Fruit fly (Drosophila melanogaster) whole organism, embryonic: ENCODE data around the gene Osi17.
A peak's percentile ranks its signal among the peaks of the same experiment; 100 is the strongest.

Experiments
- Abd-B ChIP-seq: fragments of 200-800 bp; sonication (Bioruptor generic); optimal IDR thresholded peaks from 2 replicates; lab custom pipeline; 2018; ENCODE audit warnings: missing biosample characterization, mild to moderate bottlenecking, missing genetic modification characterization, moderate library complexity
- Antp ChIP-seq: fragments of 200-800 bp; sonication (Bioruptor generic); optimal IDR thresholded peaks from 3 replicates; lab custom pipeline; 2016; ENCODE audit warnings: missing biosample characterization, missing genetic modification characterization
- Asciz ChIP-seq: fragments of 200-800 bp; sonication (Bioruptor generic); optimal IDR thresholded peaks from 2 replicates; lab custom pipeline; 2017; ENCODE audit warnings: missing biosample characterization, mild to moderate bottlenecking, missing genetic modification characterization, missing genetic modification reagents
- C15 ChIP-seq: fragments of 200-800 bp; sonication (Bioruptor generic); IDR thresholded peaks from 3 replicates; pipeline ENCODE4 v1.3.6; 2022; ENCODE audit warnings: missing biosample characterization, missing genetic modification characterization
- CG10321 ChIP-seq: fragments of 200-800 bp; sonication (Bioruptor generic); IDR thresholded peaks from 2 replicates; pipeline ENCODE4 v1.3.6; 2022; ENCODE audit warnings: missing biosample characterization, missing genetic modification characterization
- CG11085 ChIP-seq: fragments of 200-800 bp; sonication (Bioruptor generic); IDR thresholded peaks from 2 replicates; pipeline ENCODE4 v1.3.6; 2022; ENCODE audit warnings: missing biosample characterization, missing genetic modification characterization
- CG11456 ChIP-seq: fragments of 200-800 bp; sonication (Bioruptor generic); IDR thresholded peaks from 3 replicates; pipeline ENCODE4 v1.3.6; 2022; ENCODE audit warnings: missing biosample characterization, missing genetic modification characterization
- CG11696 ChIP-seq: fragments of 200-800 bp; sonication (Bioruptor generic); IDR thresholded peaks from 2 replicates; pipeline ENCODE4 v1.3.6; 2022; ENCODE audit warnings: missing biosample characterization, missing genetic modification characterization
- CG13123 ChIP-seq: fragments of 200-800 bp; sonication (Bioruptor generic); optimal IDR thresholded peaks from 2 replicates; lab custom pipeline; 2016; ENCODE audit warnings: missing biosample characterization, missing genetic modification characterization
- CG15269 ChIP-seq: fragments of 200-800 bp; sonication (Bioruptor generic); optimal IDR thresholded peaks from 2 replicates; lab custom pipeline; 2018; ENCODE audit warnings: missing biosample characterization, mild to moderate bottlenecking, missing genetic modification characterization, moderate library complexity
- CG1602 ChIP-seq: fragments of 200-800 bp; sonication (Bioruptor generic); optimal IDR thresholded peaks from 3 replicates; lab custom pipeline; 2016; ENCODE audit warnings: missing biosample characterization, missing genetic modification characterization
- CG16813 ChIP-seq: fragments of 200-800 bp; sonication (Bioruptor generic); IDR thresholded peaks from 3 replicates; pipeline ENCODE4 v1.3.6; 2022; ENCODE audit warnings: missing biosample characterization, missing genetic modification characterization; ENCODE audit not compliant: partially characterized antibody
- CG16863 ChIP-seq: fragments of 200-800 bp; sonication (Bioruptor generic); optimal IDR thresholded peaks from 3 replicates; lab custom pipeline; 2016; ENCODE audit warnings: missing biosample characterization, missing genetic modification characterization
- CG2199 ChIP-seq: fragments of 200-800 bp; sonication (Bioruptor generic); IDR thresholded peaks from 3 replicates; pipeline ENCODE4 v1.3.6; 2022; ENCODE audit warnings: missing biosample characterization, missing genetic modification characterization
- CG31365 ChIP-seq: fragments of 200-800 bp; sonication (Bioruptor generic); optimal IDR thresholded peaks from 2 replicates; lab custom pipeline; 2018; ENCODE audit warnings: missing biosample characterization, mild to moderate bottlenecking, missing genetic modification characterization
- CG42726 ChIP-seq: fragments of 200-800 bp; sonication (Bioruptor generic); IDR thresholded peaks from 2 replicates; pipeline ENCODE4 v1.3.6; 2022; ENCODE audit warnings: missing biosample characterization, missing genetic modification characterization; ENCODE audit not compliant: partially characterized antibody
- CG4328 ChIP-seq: fragments of 200-800 bp; sonication (Bioruptor generic); optimal IDR thresholded peaks from 3 replicates; lab custom pipeline; 2017; ENCODE audit warnings: missing biosample characterization, missing genetic modification reagents, missing genetic modification characterization
- CG4404 ChIP-seq: fragments of 200-800 bp; sonication (Bioruptor generic); IDR thresholded peaks from 2 replicates; pipeline ENCODE4 v1.3.6; 2022; ENCODE audit warnings: missing biosample characterization, missing genetic modification characterization
- CG4617 ChIP-seq: fragments of 200-800 bp; sonication (Bioruptor generic); optimal IDR thresholded peaks from 3 replicates; lab custom pipeline; 2016; ENCODE audit warnings: missing biosample characterization, missing genetic modification characterization, borderline replicate concordance
- CG4854 ChIP-seq: fragments of 200-800 bp; sonication (Bioruptor generic); optimal IDR thresholded peaks from 2 replicates; lab custom pipeline; 2016; ENCODE audit warnings: missing biosample characterization, missing genetic modification characterization, inconsistent platforms
- CG5245 ChIP-seq: fragments of 200-800 bp; sonication (Bioruptor generic); optimal IDR thresholded peaks from 3 replicates; lab custom pipeline; 2016; ENCODE audit warnings: missing biosample characterization, missing genetic modification characterization
- CG9797 ChIP-seq: fragments of 200-800 bp; sonication (Bioruptor generic); optimal IDR thresholded peaks from 3 replicates; lab custom pipeline; 2018; ENCODE audit warnings: missing biosample characterization, mild to moderate bottlenecking, missing genetic modification characterization
- CHES-1-like ChIP-seq: fragments of 200-800 bp; sonication (Bioruptor generic); optimal IDR thresholded peaks from 2 replicates; lab custom pipeline; 2016; ENCODE audit warnings: missing biosample characterization, missing genetic modification characterization
- D19A ChIP-seq: fragments of 200-800 bp; optimal IDR thresholded peaks from 3 replicates; lab custom pipeline; 2019; ENCODE audit warnings: missing biosample characterization, mild to moderate bottlenecking, missing genetic modification characterization, moderate library complexity
- Dek ChIP-seq: fragments of 200-800 bp; sonication (Bioruptor generic); optimal IDR thresholded peaks from 3 replicates; lab custom pipeline; 2019; ENCODE audit warnings: missing biosample characterization, mild to moderate bottlenecking, missing genetic modification characterization, moderate library complexity
- Drgx ChIP-seq: fragments of 200-800 bp; sonication (Bioruptor generic); IDR thresholded peaks from 2 replicates; pipeline ENCODE4 v1.3.6; 2022; ENCODE audit warnings: missing biosample characterization, missing genetic modification characterization
- GATAe ChIP-seq: fragments of 200-800 bp; sonication (Bioruptor generic); conservative IDR thresholded peaks from 2 replicates; pipeline ENCODE4 v1.3.6; 2022; ENCODE audit warnings: missing biosample characterization, missing genetic modification characterization
- HHEX ChIP-seq: fragments of 200-800 bp; sonication (Bioruptor generic); optimal IDR thresholded peaks from 3 replicates; lab custom pipeline; 2017; ENCODE audit warnings: missing biosample characterization, mild to moderate bottlenecking, missing genetic modification characterization, missing genetic modification reagents
- HmgZ ChIP-seq: fragments of 200-800 bp; sonication (Bioruptor generic); optimal IDR thresholded peaks from 2 replicates; lab custom pipeline; 2018; ENCODE audit warnings: missing biosample characterization, mild to moderate bottlenecking, missing genetic modification characterization
- Hr3 ChIP-seq: fragments of 200-800 bp; sonication (Bioruptor generic); optimal IDR thresholded peaks from 3 replicates; lab custom pipeline; 2016; ENCODE audit warnings: missing biosample characterization, missing genetic modification characterization
- NK7.1 ChIP-seq: fragments of 200-800 bp; sonication (Bioruptor generic); optimal IDR thresholded peaks from 3 replicates; lab custom pipeline; 2016; ENCODE audit warnings: missing biosample characterization, missing genetic modification characterization
- Neu2 ChIP-seq: fragments of 200-800 bp; sonication (Bioruptor generic); optimal IDR thresholded peaks from 3 replicates; lab custom pipeline; 2016; ENCODE audit warnings: missing biosample characterization, missing genetic modification characterization, borderline replicate concordance
- Oaz ChIP-seq: fragments of 200-800 bp; sonication (Bioruptor generic); IDR thresholded peaks from 2 replicates; pipeline ENCODE4 v1.3.6; 2022; ENCODE audit warnings: missing biosample characterization, missing genetic modification characterization
- Oli ChIP-seq: fragments of 200-800 bp; sonication (Bioruptor generic); optimal IDR thresholded peaks from 2 replicates; lab custom pipeline; 2018; ENCODE audit warnings: missing biosample characterization, mild to moderate bottlenecking, missing genetic modification characterization, moderate library complexity
- Poxn ChIP-seq: fragments of 200-800 bp; sonication (Bioruptor generic); IDR thresholded peaks from 2 replicates; pipeline ENCODE4 v1.3.6; 2022; ENCODE audit warnings: missing biosample characterization, missing genetic modification characterization
- Six4 ChIP-seq: fragments of 200-800 bp; sonication (Bioruptor generic); optimal IDR thresholded peaks from 2 replicates; lab custom pipeline; 2016; ENCODE audit warnings: missing biosample characterization, missing genetic modification characterization
- br ChIP-seq: fragments of >200 bp; optimal IDR thresholded peaks from 2 replicates; lab custom pipeline; 2017
- danr ChIP-seq: fragments of 200-800 bp; sonication (Bioruptor generic); IDR thresholded peaks from 2 replicates; pipeline ENCODE4 v1.3.6; 2022; ENCODE audit warnings: missing biosample characterization, missing genetic modification characterization
- dysf ChIP-seq: fragments of 200-800 bp; sonication (Bioruptor generic); IDR thresholded peaks from 3 replicates; pipeline ENCODE4 v1.3.6; 2022; ENCODE audit warnings: missing biosample characterization, missing genetic modification characterization
- fd64A ChIP-seq: fragments of 200-800 bp; sonication (Bioruptor generic); optimal IDR thresholded peaks from 3 replicates; lab custom pipeline; 2018; ENCODE audit warnings: missing biosample characterization, mild to moderate bottlenecking, missing genetic modification characterization
- fu2 ChIP-seq: fragments of 200-800 bp; sonication (Bioruptor generic); optimal IDR thresholded peaks from 2 replicates; lab custom pipeline; 2016; ENCODE audit warnings: missing biosample characterization, missing genetic modification characterization
- gem ChIP-seq: fragments of 200-800 bp; sonication (Bioruptor generic); optimal IDR thresholded peaks from 2 replicates; lab custom pipeline; 2019; ENCODE audit warnings: missing biosample characterization, mild to moderate bottlenecking, missing genetic modification characterization, moderate library complexity
- ham ChIP-seq: fragments of 200-800 bp; sonication (Bioruptor generic); IDR thresholded peaks from 2 replicates; pipeline ENCODE4 v1.3.6; 2022; ENCODE audit warnings: missing biosample characterization, missing genetic modification characterization
- lilli ChIP-seq: fragments of 200-800 bp; sonication (Bioruptor generic); optimal IDR thresholded peaks from 3 replicates; lab custom pipeline; 2016; ENCODE audit warnings: missing biosample characterization, missing genetic modification characterization
- maf-S ChIP-seq: fragments of 200-800 bp; sonication (Bioruptor generic); optimal IDR thresholded peaks from 2 replicates; lab custom pipeline; 2016; ENCODE audit warnings: missing biosample characterization, missing genetic modification characterization
- mld ChIP-seq: fragments of 200-800 bp; sonication (Bioruptor generic); IDR thresholded peaks from 3 replicates; pipeline ENCODE4 v1.3.6; 2022; ENCODE audit warnings: missing biosample characterization, missing genetic modification characterization; ENCODE audit not compliant: partially characterized antibody
- peb ChIP-seq: fragments of 200-800 bp; sonication (Bioruptor generic); IDR thresholded peaks from 2 replicates; pipeline ENCODE4 v1.3.6; 2022; ENCODE audit warnings: missing biosample characterization, missing genetic modification characterization
- row ChIP-seq: fragments of 200-800 bp; sonication (Bioruptor generic); IDR thresholded peaks from 3 replicates; pipeline ENCODE4 v1.3.6; 2022; ENCODE audit warnings: missing biosample characterization, missing genetic modification characterization
- scrt ChIP-seq: fragments of 200-800 bp; sonication (Bioruptor generic); optimal IDR thresholded peaks from 2 replicates; lab custom pipeline; 2018; ENCODE audit warnings: missing biosample characterization, mild to moderate bottlenecking, missing genetic modification characterization, moderate library complexity
- sna ChIP-seq: fragments of 200-800 bp; sonication (Bioruptor generic); IDR thresholded peaks from 2 replicates; pipeline ENCODE4 v1.3.6; 2022; ENCODE audit warnings: missing biosample characterization, missing genetic modification characterization; ENCODE audit not compliant: partially characterized antibody
- tgo ChIP-seq: fragments of 200-800 bp; sonication (Bioruptor generic); IDR thresholded peaks from 3 replicates; pipeline ENCODE4 v1.3.6; 2022; ENCODE audit warnings: missing biosample characterization, missing genetic modification characterization
- tio ChIP-seq: fragments of 200-800 bp; sonication (Bioruptor generic); optimal IDR thresholded peaks from 2 replicates; lab custom pipeline; 2017; ENCODE audit warnings: missing biosample characterization, missing genetic modification characterization, inconsistent platforms

Osi17 gene

dm6 chr3R:6368100-6368499 lies 56.5 kb downstream of the Osi17 start, which contains the start of gene CG42724 (continued):
- TF ChIP-seq dysf (GFP tag; lab: Robert Waterston, UW), result peak; percentile 52; the same call in 2 of the 3 replicates
- TF ChIP-seq C15 (GFP tag; lab: Robert Waterston, UW), result 0 out of 3 replicates have a peak, but pooled peaks have one; percentile 9
- no peak for TF ChIP-seq CG5245 (GFP tag; lab: Kevin White, UChicago)
- TF ChIP-seq CG4617 (GFP tag; lab: Kevin White, UChicago), result peak; percentile 89
- no peak for TF ChIP-seq Poxn (GFP tag; lab: Robert Waterston, UW)
- no peak for TF ChIP-seq Oli (tag; lab: Kevin White, UChicago)
- no peak for TF ChIP-seq Drgx (GFP tag; lab: Robert Waterston, UW)
- TF ChIP-seq Asciz, result no peak
- TF ChIP-seq Dek (tag; lab: Kevin White, UChicago), result no peak
- peak; percentile 58 for TF ChIP-seq CG9797
- TF ChIP-seq CG1602, result peak; percentile 54
- no peak for TF ChIP-seq HHEX
- peak; percentile 78 for TF ChIP-seq fu2
- TF ChIP-seq row, result peak; percentile 89
- TF ChIP-seq ham (GFP tag; lab: Robert Waterston, UW), result no peak
- TF ChIP-seq Abd-B (GFP tag; lab: Kevin White, UChicago), result no peak
- TF ChIP-seq CG42726 (GFP tag; lab: Robert Waterston, UW), result no peak
- no peak for TF ChIP-seq CG11085
- peak; percentile 72 for TF ChIP-seq CG11456
- no peak for TF ChIP-seq CG10321
- peak; percentile 50 for TF ChIP-seq CG4854 (GFP tag; lab: Kevin White, UChicago)
- peak; percentile 78 for TF ChIP-seq Antp
- TF ChIP-seq gem (tag; lab: Kevin White, UChicago), result no peak
- TF ChIP-seq maf-S, result peak; percentile 65
- no peak for TF ChIP-seq CG11696
- 0 out of 2 replicates have a peak, but pooled peaks have one; percentile 8 for TF ChIP-seq peb (GFP tag; lab: Robert Waterston, UW)
- no peak for TF ChIP-seq scrt
- TF ChIP-seq CG16813 (GFP tag; lab: Robert Waterston, UW), result peak; percentile 62; the same call in 2 of the 3 replicates
- peak; percentile 59 for TF ChIP-seq HmgZ (tag; lab: Kevin White, UChicago)
- 0 out of 2 replicates have a peak, but pooled peaks have one; percentile 33 for TF ChIP-seq danr (GFP tag; lab: Robert Waterston, UW)
- no peak for TF ChIP-seq GATAe (GFP tag; lab: Robert Waterston, UW)
- TF ChIP-seq CG2199 (GFP tag; lab: Robert Waterston, UW), result 0 out of 3 replicates have a peak, but pooled peaks have one; percentile 55
- TF ChIP-seq Neu2 (GFP tag; lab: Kevin White, UChicago), result no peak
- peak; percentile 70 for TF ChIP-seq CG16863 (GFP tag; lab: Kevin White, UChicago)
- no peak for TF ChIP-seq CG31365 (tag; lab: Kevin White, UChicago)
- no peak for TF ChIP-seq CG4404 (GFP tag; lab: Robert Waterston, UW)
- no peak for TF ChIP-seq CG15269 (tag; lab: Kevin White, UChicago)
- no peak for TF ChIP-seq mld (GFP tag; lab: Robert Waterston, UW)
- peak; percentile 83 for TF ChIP-seq lilli (GFP tag; lab: Kevin White, UChicago)
- no peak for TF ChIP-seq br (lab: Kevin White, UChicago)
- TF ChIP-seq fd64A (GFP tag; lab: Kevin White, UChicago), result no peak
- 0 out of 2 replicates have a peak, but pooled peaks have one; percentile 13 for TF ChIP-seq sna
- TF ChIP-seq Six4 (GFP tag; lab: Kevin White, UChicago), result peak; percentile 30
- peak; percentile 47 for TF ChIP-seq Hr3
- TF ChIP-seq CHES-1-like (GFP tag; lab: Kevin White, UChicago), result peak; percentile 88
- TF ChIP-seq CG4328 (GFP tag; lab: Kevin White, UChicago), result no peak
- TF ChIP-seq Oaz (GFP tag; lab: Robert Waterston, UW), result no peak
- TF ChIP-seq tgo (GFP tag; lab: Robert Waterston, UW), result peak; percentile 59
- no peak for TF ChIP-seq D19A (tag; lab: Kevin White, UChicago)
- peak; percentile 45 for TF ChIP-seq CG13123 (GFP tag; lab: Kevin White, UChicago)
- peak; percentile 57 for TF ChIP-seq NK7.1
- TF ChIP-seq tio (GFP tag; lab: Kevin White, UChicago), result no peak
